Worm (Caenorhabditis elegans) whole organism, late embryonic: ENCODE results near the gene str-138.

Experiments used
- K02D7.2 ChIP-seq: sonication (generic microtip); optimal IDR thresholded peaks from 2 replicates; lab custom pipeline; 2017; ENCODE audit warnings: mild to moderate bottlenecking, missing genetic modification characterization, missing compliant biosample characterization
- ama-1 ChIP-seq: fragments of 150-350 bp; optimal IDR thresholded peaks from 2 replicates; lab custom pipeline; 2014
- ceh-48 ChIP-seq: sonication (generic microtip); optimal IDR thresholded peaks from 2 replicates; lab custom pipeline; 2016; ENCODE audit warnings: missing genetic modification characterization, inconsistent platforms, missing compliant biosample characterization
- ets-4 ChIP-seq: sonication (generic microtip); optimal IDR thresholded peaks from 2 replicates; lab custom pipeline; 2016; ENCODE audit warnings: missing genetic modification characterization, missing compliant biosample characterization
- hlh-13 ChIP-seq: fragments of 200-800 bp; sonication (Bioruptor generic); optimal IDR thresholded peaks from 2 replicates; lab custom pipeline; 2018; ENCODE audit warnings: mild to moderate bottlenecking, missing genetic modification characterization, missing compliant biosample characterization
- nhr-232 ChIP-seq: sonication (generic microtip); optimal IDR thresholded peaks from 2 replicates; lab custom pipeline; 2016; ENCODE audit warnings: missing genetic modification characterization, missing compliant biosample characterization
- pag-3 ChIP-seq: sonication (generic microtip); optimal IDR thresholded peaks from 2 replicates; lab custom pipeline; 2016; ENCODE audit warnings: missing compliant biosample characterization, missing genetic modification characterization, borderline replicate concordance
- pqm-1 ChIP-seq: sonication (generic microtip); optimal IDR thresholded peaks from 2 replicates; lab custom pipeline; 2016; ENCODE audit warnings: missing genetic modification characterization, missing compliant biosample characterization

- TF ChIP-seq nhr-232 (no peak), K02D7.2 (no peak), ets-4 (tag; lab: Kevin White, UChicago) (no peak), ama-1 (no peak), ceh-48 (tag; lab: Kevin White, UChicago) (no peak), hlh-13 (GFP tag; lab: Kevin White, UChicago) (no peak), pqm-1 (tag; lab: Kevin White, UChicago) (no peak), pag-3 (tag; lab: Kevin White, UChicago) (no peak)
Measured at ce11 chrV:8026343-8026742, 32.1 kb upstream of the str-138 start, which contains the start of gene F43H9.4.
